Worm (Caenorhabditis elegans) whole organism, late embryonic: ENCODE measurements around the gene Y77E11A.16.

Experiments used
- C38D4.7 ChIP-seq: fragments of 200-800 bp; sonication (Bioruptor generic); optimal IDR thresholded peaks from 2 replicates; lab custom pipeline; 2018; ENCODE audit warnings: mild to moderate bottlenecking, missing genetic modification characterization, moderate library complexity, missing compliant biosample characterization
- F13H6.1 ChIP-seq: sonication (generic microtip); optimal IDR thresholded peaks from 2 replicates; lab custom pipeline; 2016; ENCODE audit warnings: missing genetic modification characterization, missing compliant biosample characterization
- Y22D7AL.16 ChIP-seq: sonication (generic microtip); optimal IDR thresholded peaks from 2 replicates; lab custom pipeline; 2016; ENCODE audit warnings: missing genetic modification characterization, missing compliant biosample characterization
- ahr-1 ChIP-seq: sonication (generic microtip); optimal IDR thresholded peaks from 2 replicates; lab custom pipeline; 2016; ENCODE audit warnings: missing genetic modification characterization, missing compliant biosample characterization
- ceh-14 ChIP-seq: sonication (generic microtip); optimal IDR thresholded peaks from 2 replicates; lab custom pipeline; 2016; ENCODE audit warnings: missing genotype, missing genetic modification characterization, missing compliant biosample characterization
- ceh-30 ChIP-seq: fragments of 150-350 bp; optimal IDR thresholded peaks from 2 replicates; lab custom pipeline; 2014; ENCODE audit warnings: missing biosample characterization, missing genetic modification characterization
- ceh-31 ChIP-seq: sonication (generic microtip); optimal IDR thresholded peaks from 2 replicates; lab custom pipeline; 2016; ENCODE audit warnings: missing genetic modification characterization, missing compliant biosample characterization
- ceh-34 ChIP-seq: sonication (generic microtip); optimal IDR thresholded peaks from 2 replicates; lab custom pipeline; 2016; ENCODE audit warnings: mild to moderate bottlenecking, missing genetic modification characterization, missing compliant biosample characterization
- ceh-6 ChIP-seq: fragments of 200-800 bp; sonication (Bioruptor generic); optimal IDR thresholded peaks from 2 replicates; lab custom pipeline; 2018; ENCODE audit warnings: mild to moderate bottlenecking, missing genetic modification characterization, missing compliant biosample characterization
- che-1 ChIP-seq: sonication (generic microtip); optimal IDR thresholded peaks from 2 replicates; lab custom pipeline; 2016; ENCODE audit warnings: mild to moderate bottlenecking, missing genetic modification characterization, missing compliant biosample characterization
- dmd-4 ChIP-seq: sonication (generic microtip); optimal IDR thresholded peaks from 2 replicates; lab custom pipeline; 2016; ENCODE audit warnings: borderline replicate concordance, missing genetic modification characterization, missing compliant biosample characterization
- elt-4 ChIP-seq: sonication (generic microtip); optimal IDR thresholded peaks from 2 replicates; lab custom pipeline; 2016; ENCODE audit warnings: missing genetic modification characterization, missing compliant biosample characterization
- ets-4 ChIP-seq: sonication (generic microtip); optimal IDR thresholded peaks from 2 replicates; lab custom pipeline; 2016; ENCODE audit warnings: missing genetic modification characterization, missing compliant biosample characterization
- eyg-1 ChIP-seq: sonication (generic microtip); optimal IDR thresholded peaks from 2 replicates; lab custom pipeline; 2016; ENCODE audit warnings: missing genotype, missing genetic modification characterization, missing compliant biosample characterization
- fax-1 ChIP-seq: sonication (generic microtip); optimal IDR thresholded peaks from 2 replicates; lab custom pipeline; 2016; ENCODE audit warnings: missing genotype, missing genetic modification characterization, missing compliant biosample characterization
- fkh-6 ChIP-seq: sonication (generic microtip); optimal IDR thresholded peaks from 2 replicates; lab custom pipeline; 2016; ENCODE audit warnings: missing genetic modification characterization, missing compliant biosample characterization
- gmeb-2 ChIP-seq: sonication (generic microtip); optimal IDR thresholded peaks from 2 replicates; lab custom pipeline; 2016; ENCODE audit warnings: missing genetic modification characterization, inconsistent platforms, missing compliant biosample characterization
- hlh-30 ChIP-seq: sonication (generic microtip); optimal IDR thresholded peaks from 2 replicates; lab custom pipeline; 2017; ENCODE audit warnings: antibody characterized with exemption, missing genetic modification characterization, missing compliant biosample characterization; ENCODE audit not compliant: insufficient read depth
- hlh-8 ChIP-seq: sonication (generic microtip); optimal IDR thresholded peaks from 2 replicates; lab custom pipeline; 2016; ENCODE audit warnings: missing genotype, missing genetic modification characterization, missing compliant biosample characterization
- lim-6 ChIP-seq: sonication (generic microtip); optimal IDR thresholded peaks from 2 replicates; lab custom pipeline; 2016; ENCODE audit warnings: missing genetic modification characterization, missing compliant biosample characterization
- nhr-232 ChIP-seq: sonication (generic microtip); optimal IDR thresholded peaks from 2 replicates; lab custom pipeline; 2016; ENCODE audit warnings: missing genetic modification characterization, missing compliant biosample characterization
- pat-9 ChIP-seq: fragments of 200-800 bp; sonication (Bioruptor generic); optimal IDR thresholded peaks from 2 replicates; lab custom pipeline; 2018; ENCODE audit warnings: mild to moderate bottlenecking, missing genetic modification characterization, moderate library complexity, missing compliant biosample characterization
- pha-2 ChIP-seq: sonication (generic microtip); optimal IDR thresholded peaks from 2 replicates; lab custom pipeline; 2017; ENCODE audit warnings: mild to moderate bottlenecking, missing genetic modification characterization, missing compliant biosample characterization
- pha-4 ChIP-seq: fragments of 150-350 bp; optimal IDR thresholded peaks from 2 replicates; lab custom pipeline; 2018; ENCODE audit warnings: missing biosample characterization, missing genetic modification reagents, missing genetic modification characterization
- pros-1 ChIP-seq: fragments of 150-350 bp; optimal IDR thresholded peaks from 2 replicates; lab custom pipeline; 2014; ENCODE audit warnings: missing biosample characterization, missing genetic modification reagents, missing genetic modification characterization
- ref-2 ChIP-seq: sonication (generic microtip); optimal IDR thresholded peaks from 2 replicates; lab custom pipeline; 2016; ENCODE audit warnings: missing genetic modification characterization, missing compliant biosample characterization
- sdc-2 ChIP-seq: sonication (generic microtip); optimal IDR thresholded peaks from 2 replicates; lab custom pipeline; 2016; ENCODE audit warnings: missing genotype, missing genetic modification characterization, missing compliant biosample characterization
- sox-4 ChIP-seq: sonication (generic microtip); optimal IDR thresholded peaks from 2 replicates; lab custom pipeline; 2017; ENCODE audit warnings: mild to moderate bottlenecking, missing genetic modification characterization, inconsistent platforms, missing compliant biosample characterization
- syd-9 ChIP-seq: sonication (generic microtip); optimal IDR thresholded peaks from 2 replicates; lab custom pipeline; 2016; ENCODE audit warnings: mild to moderate bottlenecking, missing genetic modification characterization, moderate library complexity, missing compliant biosample characterization
- tbx-2 ChIP-seq: sonication (generic microtip); optimal IDR thresholded peaks from 2 replicates; lab custom pipeline; 2016; ENCODE audit warnings: missing genetic modification characterization, missing compliant biosample characterization
- unc-3 ChIP-seq, 2 experiments: fragments of 200-800 bp in 1 of 2; sonication (Bioruptor generic) in 1 of 2; sonication (generic microtip) in 1 of 2; conservative IDR thresholded peaks in 1 of 2; optimal IDR thresholded peaks in 1 of 2; 2 replicates each; pipeline versions ENCODE4 v1.3.6 to Lab custom; 2016 to 2022; ENCODE audit warnings: missing compliant biosample characterization in 2 of 2, missing genetic modification characterization in 2 of 2, missing genetic modification reagents in 1 of 2
- unc-42 ChIP-seq: sonication (generic microtip); optimal IDR thresholded peaks from 2 replicates; lab custom pipeline; 2016; ENCODE audit warnings: missing genotype, missing genetic modification characterization, missing compliant biosample characterization
- unc-55 ChIP-seq: sonication (generic microtip); optimal IDR thresholded peaks from 2 replicates; lab custom pipeline; 2017; ENCODE audit warnings: missing biosample characterization, missing genetic modification reagents, missing genetic modification characterization
- ztf-16 ChIP-seq: sonication (generic microtip); optimal IDR thresholded peaks from 2 replicates; lab custom pipeline; 2017; ENCODE audit warnings: missing genetic modification characterization, missing compliant biosample characterization

Y77E11A.16 gene

DNA sequence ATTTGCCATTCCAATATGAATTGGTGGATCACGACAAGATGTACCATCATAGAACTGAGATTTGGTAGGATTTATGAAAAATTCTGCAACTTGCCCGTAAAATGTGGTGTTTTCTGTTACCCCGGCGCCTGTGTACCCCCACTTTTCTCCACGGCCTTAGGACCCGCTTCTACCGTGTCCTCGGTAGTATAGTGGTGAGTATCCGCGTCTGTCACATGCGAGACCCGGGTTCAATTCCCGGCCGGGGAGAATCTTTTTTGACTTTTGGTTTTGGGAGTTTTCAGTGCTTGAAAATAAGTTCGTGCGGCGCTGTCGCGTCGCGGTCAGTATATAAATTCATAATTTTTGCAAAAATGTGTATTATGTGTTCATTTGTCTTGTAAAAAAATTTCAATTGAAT, 29.2 kb downstream of the Y77E11A.16 start:
- TF ChIP-seq ceh-34 (tag; lab: Kevin White, UChicago) (peak; percentile 4), pat-9 (tag; lab: Kevin White, UChicago) (no peak), ceh-14 (tag; lab: Kevin White, UChicago) (no peak), hlh-30 (peak; percentile 37), eyg-1 (tag; lab: Kevin White, UChicago) (no peak), unc-3 (GFP tag; conservative IDR thresholded peaks at IDR 0.05; lab: Robert Waterston, UW) (0 out of 2 replicates have a peak, but pooled peaks have one; percentile 31), unc-3 (tag; optimal IDR thresholded peaks at IDR 0.05; lab: Kevin White, UChicago) (no peak), che-1 (tag; lab: Kevin White, UChicago) (peak; percentile 14), tbx-2 (tag; lab: Kevin White, UChicago) (no peak), sox-4 (tag; lab: Kevin White, UChicago) (peak; percentile 1), lim-6 (tag; lab: Kevin White, UChicago) (no peak)

DNA sequence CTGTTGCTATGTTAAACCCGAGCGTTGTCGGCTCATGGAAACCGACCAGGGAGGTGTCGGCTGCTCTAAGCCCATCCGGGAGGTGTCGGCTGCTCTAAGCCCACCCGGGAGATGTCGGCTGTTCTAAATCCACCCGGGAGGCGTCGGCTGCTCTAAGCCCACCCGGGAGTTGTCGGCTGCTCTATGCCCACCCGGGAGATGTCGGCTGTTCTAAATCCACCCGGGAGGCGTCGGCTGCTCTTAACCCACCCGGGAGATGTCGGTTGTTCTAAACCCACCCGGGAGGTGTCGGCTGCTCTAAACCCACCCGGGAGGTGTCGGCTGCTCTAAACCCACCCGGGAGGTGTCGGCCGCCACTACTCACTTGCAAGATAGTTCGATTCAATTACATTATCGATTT, 30.7 kb downstream of the Y77E11A.16 start:
- TF ChIP-seq pat-9 (tag; lab: Kevin White, UChicago) (no peak), unc-3 (GFP tag; conservative IDR thresholded peaks at IDR 0.05; lab: Robert Waterston, UW) (no peak), unc-3 (tag; optimal IDR thresholded peaks at IDR 0.05; lab: Kevin White, UChicago) (no peak), elt-4 (no peak), ets-4 (no peak), dmd-4 (tag; lab: Kevin White, UChicago) (no peak), sdc-2 (no peak), pha-4 (tag; lab: Kevin White, UChicago) (no peak), lim-6 (tag; lab: Kevin White, UChicago) (no peak), ref-2 (tag; lab: Kevin White, UChicago) (no peak), hlh-8 (tag; lab: Kevin White, UChicago) (no peak)
- TF ChIP-seq, all 69 proteins: peak for 0

DNA sequence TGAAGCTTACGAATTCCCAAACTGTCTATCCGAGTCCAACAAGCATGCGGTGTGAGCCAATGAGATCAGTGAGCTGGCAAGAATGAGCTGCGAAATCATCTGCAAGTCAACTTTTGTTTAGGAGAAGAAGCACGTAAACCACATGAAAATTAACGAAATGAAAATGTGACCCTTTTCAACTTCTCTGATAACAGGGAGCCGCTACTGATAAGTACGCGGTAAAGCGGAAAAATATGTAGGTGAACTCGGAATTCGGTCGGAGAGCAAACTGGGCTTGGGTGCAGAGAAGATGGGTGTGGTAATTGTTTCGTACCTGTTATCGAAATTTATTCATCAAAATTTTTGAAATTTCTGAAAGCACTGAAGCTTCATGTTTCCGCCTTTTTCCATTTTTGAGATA, 31.3 kb downstream of the Y77E11A.16 start, which contains the start of gene clec-172:
Gene clec-172, minus strand, starts transcription at position 101 of the 400 bp plus-strand sequence.
- no peak for TF ChIP-seq fax-1 (tag; lab: Kevin White, UChicago)
- no peak for TF ChIP-seq ceh-31 (tag; lab: Kevin White, UChicago)
- TF ChIP-seq pha-2 (tag; lab: Kevin White, UChicago), result no peak
- TF ChIP-seq, all 69 proteins: peak for 0

DNA sequence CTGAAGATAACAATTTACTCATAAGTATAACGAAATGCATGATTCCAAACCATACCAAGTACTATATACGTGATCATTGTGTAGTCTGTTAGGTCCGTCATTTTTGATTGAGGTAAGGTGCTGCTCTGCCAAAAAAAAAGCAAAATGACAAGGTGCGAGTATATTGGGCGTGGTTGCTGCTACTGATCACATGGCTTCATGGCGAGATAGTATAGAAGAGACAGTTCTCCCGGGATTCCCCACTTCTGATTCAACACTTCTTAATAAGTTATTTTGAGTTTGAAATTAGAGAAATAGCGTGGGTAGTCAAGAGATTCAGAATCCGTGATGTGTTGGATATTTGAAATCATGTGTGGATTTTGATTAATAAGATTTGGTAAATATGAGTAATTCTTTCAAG, 36.0 kb downstream of the Y77E11A.16 start, which contains the start of gene K03H6.4:
Gene K03H6.4, minus strand, starts transcription at position 101 of the 400 bp plus-strand sequence.
- TF ChIP-seq nhr-232 (tag; lab: Kevin White, UChicago) (no peak), ceh-6 (no peak), unc-42 (tag; lab: Kevin White, UChicago) (no peak), ztf-16 (no peak)

DNA sequence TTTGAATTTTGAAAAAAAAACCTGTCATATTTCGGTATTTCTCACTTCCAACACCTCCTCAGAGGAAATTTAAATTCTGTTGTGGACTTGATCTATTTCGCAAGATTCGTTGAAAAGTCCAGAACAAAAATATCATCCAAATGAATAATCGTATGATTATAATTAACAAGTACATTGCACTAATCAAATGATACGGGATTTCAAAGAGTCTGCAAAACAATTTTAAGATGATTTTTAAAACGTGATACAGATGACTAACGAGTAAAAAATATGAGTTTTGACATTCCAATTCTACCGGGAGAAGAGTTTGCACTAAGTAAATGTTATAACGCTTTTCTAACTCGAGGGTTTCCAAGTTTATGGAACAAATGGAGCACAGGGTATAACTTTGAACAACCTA, 37.1 kb downstream of the Y77E11A.16 start:
- TF ChIP-seq hlh-30, result no peak
- TF ChIP-seq Y22D7AL.16, result no peak
- TF ChIP-seq C38D4.7 (GFP tag; lab: Kevin White, UChicago), result no peak
- TF ChIP-seq F13H6.1 (tag; lab: Kevin White, UChicago), result no peak
- TF ChIP-seq pat-9 (tag; lab: Kevin White, UChicago), result no peak
- TF ChIP-seq fkh-6 (tag; lab: Kevin White, UChicago), result no peak
- TF ChIP-seq ceh-30 (tag; lab: Kevin White, UChicago), result no peak
- TF ChIP-seq ceh-34 (tag; lab: Kevin White, UChicago), result no peak
- TF ChIP-seq syd-9, result no peak
- no peak for TF ChIP-seq fax-1 (tag; lab: Kevin White, UChicago)
- TF ChIP-seq gmeb-2, result no peak
- no peak for TF ChIP-seq unc-3 (GFP tag; conservative IDR thresholded peaks at IDR 0.05; lab: Robert Waterston, UW)
- TF ChIP-seq unc-3 (tag; optimal IDR thresholded peaks at IDR 0.05; lab: Kevin White, UChicago), result no peak
- TF ChIP-seq pros-1 (tag; lab: Kevin White, UChicago), result no peak
- no peak for TF ChIP-seq ahr-1 (tag; lab: Kevin White, UChicago)
- no peak for TF ChIP-seq unc-55 (GFP tag; lab: Kevin White, UChicago)
